Worm (Caenorhabditis elegans): ENCODE data around the gene pup-2.

The pup-2 gene

ce11 chrIII:5227831-5228467, 42.2 kb downstream of the pup-2 start, which contains the start of the genes C34E10.12, C34E10.10 and atp-2 (continued):
- TF ChIP-seq ets-4 (tag; optimal IDR thresholded peaks at IDR 0.05) (peak; percentile 68), hlh-6 (tag; optimal IDR thresholded peaks at IDR 0.05) (no peak), zip-5 (tag; optimal IDR thresholded peaks at IDR 0.05) (no peak), ceh-6 (GFP tag; optimal IDR thresholded peaks at IDR 0.05) (no peak), nhr-232 (tag; optimal IDR thresholded peaks at IDR 0.05) (no peak), syd-9 (tag; optimal IDR thresholded peaks at IDR 0.05) (no peak), pat-9 (tag; optimal IDR thresholded peaks at IDR 0.05) (no peak), F13H6.1 (tag; optimal IDR thresholded peaks at IDR 0.05) (peak; percentile 13), ztf-16 (tag; optimal IDR thresholded peaks at IDR 0.05) (peak; percentile 18), ceh-30 (tag; optimal IDR thresholded peaks at IDR 0.05) (no peak), pros-1 (tag; optimal IDR thresholded peaks at IDR 0.05) (no peak), K09A11.1 (tag; optimal IDR thresholded peaks at IDR 0.05; ENCODE audit: insufficient read depth) (peak; percentile 10), ttx-3 (tag; optimal IDR thresholded peaks at IDR 0.05) (peak; percentile 33), ceh-48 (tag; optimal IDR thresholded peaks at IDR 0.05) (no peak), ceh-22 (tag; optimal IDR thresholded peaks at IDR 0.05) (no peak), unc-3 (GFP tag; conservative IDR thresholded peaks at IDR 0.05) (no peak; the same call in 1 of the 2 replicates), unc-3 (tag; optimal IDR thresholded peaks at IDR 0.05) (no peak)

ce11 chrIII:5228839-5229238, 43.1 kb downstream of the pup-2 start:
- TF ChIP-seq pros-1 (tag; optimal IDR thresholded peaks at IDR 0.05) (no peak), unc-55 (GFP tag; optimal IDR thresholded peaks at IDR 0.05) (no peak), ceh-22 (tag; optimal IDR thresholded peaks at IDR 0.05) (no peak), hlh-15 (tag; optimal IDR thresholded peaks at IDR 0.05) (no peak), ceh-31 (tag; optimal IDR thresholded peaks at IDR 0.05) (no peak), odd-2 (tag; optimal IDR thresholded peaks at IDR 0.05) (no peak), fax-1 (tag; optimal IDR thresholded peaks at IDR 0.05) (no peak), sox-2 (GFP tag; IDR thresholded peaks at IDR 0.05) (no peak), ceh-19 (GFP tag; optimal IDR thresholded peaks at IDR 0.05) (no peak)

ce11 chrIII:5229511-5230250, 44.0 kb downstream of the pup-2 start:
- no peak for TF ChIP-seq pqm-1 (tag; optimal IDR thresholded peaks at IDR 0.05)
- TF ChIP-seq unc-3 (GFP tag; conservative IDR thresholded peaks at IDR 0.05): no peak
- no peak for TF ChIP-seq unc-3 (tag; optimal IDR thresholded peaks at IDR 0.05)
- TF ChIP-seq hlh-15 (tag; optimal IDR thresholded peaks at IDR 0.05): no peak
- TF ChIP-seq madf-2 (tag; optimal IDR thresholded peaks at IDR 0.05): no peak
- TF ChIP-seq T23F11.4 (GFP tag; optimal IDR thresholded peaks at IDR 0.05): no peak
- no peak for TF ChIP-seq eyg-1 (tag; optimal IDR thresholded peaks at IDR 0.05)
- no peak for TF ChIP-seq pros-1 (tag; optimal IDR thresholded peaks at IDR 0.05)
- TF ChIP-seq ceh-24 (tag; optimal IDR thresholded peaks at IDR 0.05): no peak
- no peak for TF ChIP-seq pag-3 (tag; optimal IDR thresholded peaks at IDR 0.05; ENCODE audit: borderline replicate concordance)
- TF ChIP-seq tbx-2 (tag; optimal IDR thresholded peaks at IDR 0.05): no peak
- TF ChIP-seq ceh-22 (tag; optimal IDR thresholded peaks at IDR 0.05): no peak
- TF ChIP-seq pha-2 (tag; optimal IDR thresholded peaks at IDR 0.05): no peak
- no peak for TF ChIP-seq ets-4 (tag; optimal IDR thresholded peaks at IDR 0.05)
- TF ChIP-seq ceh-9 (tag; optimal IDR thresholded peaks at IDR 0.05): no peak
- TF ChIP-seq ceh-45 (GFP tag; IDR thresholded peaks at IDR 0.05): no peak
- no peak for TF ChIP-seq pat-9 (tag; optimal IDR thresholded peaks at IDR 0.05)

- TF ChIP-seq pag-3 (tag; optimal IDR thresholded peaks at IDR 0.05; ENCODE audit: borderline replicate concordance) (no peak), C08G9.2 (tag; optimal IDR thresholded peaks at IDR 0.05) (no peak), hlh-8 (tag; optimal IDR thresholded peaks at IDR 0.05) (no peak), F13H6.1 (tag; optimal IDR thresholded peaks at IDR 0.05) (no peak), rnt-1 (tag; optimal IDR thresholded peaks at IDR 0.05) (no peak), odd-2 (tag; optimal IDR thresholded peaks at IDR 0.05) (no peak), tbx-2 (tag; optimal IDR thresholded peaks at IDR 0.05) (no peak), ceh-31 (tag; optimal IDR thresholded peaks at IDR 0.05) (no peak), ceh-2 (tag; optimal IDR thresholded peaks at IDR 0.05) (no peak), mec-3 (tag; optimal IDR thresholded peaks at IDR 0.05; ENCODE audit: borderline replicate concordance) (no peak), pat-9 (tag; optimal IDR thresholded peaks at IDR 0.05) (no peak), ahr-1 (tag; optimal IDR thresholded peaks at IDR 0.05) (no peak), pha-2 (tag; optimal IDR thresholded peaks at IDR 0.05) (no peak), dmd-4 (tag; optimal IDR thresholded peaks at IDR 0.05; ENCODE audit: borderline replicate concordance) (no peak), hlh-15 (tag; optimal IDR thresholded peaks at IDR 0.05) (no peak), tbx-7 (tag; optimal IDR thresholded peaks at IDR 0.05) (no peak), ztf-16 (tag; optimal IDR thresholded peaks at IDR 0.05) (no peak), nhr-232 (tag; optimal IDR thresholded peaks at IDR 0.05) (no peak), sox-2 (GFP tag; IDR thresholded peaks at IDR 0.05) (no peak), zip-5 (tag; optimal IDR thresholded peaks at IDR 0.05) (no peak)
Measured at ce11 chrIII:5230415-5230814, 44.7 kb downstream of the pup-2 start, which contains the start of gene prmt-5. Gene prmt-5 (plus strand): TSS chrIII:5230555.
